Fruit fly (Drosophila melanogaster): ENCODE results near the gene CG6985.

CG6985 gene

DNA sequence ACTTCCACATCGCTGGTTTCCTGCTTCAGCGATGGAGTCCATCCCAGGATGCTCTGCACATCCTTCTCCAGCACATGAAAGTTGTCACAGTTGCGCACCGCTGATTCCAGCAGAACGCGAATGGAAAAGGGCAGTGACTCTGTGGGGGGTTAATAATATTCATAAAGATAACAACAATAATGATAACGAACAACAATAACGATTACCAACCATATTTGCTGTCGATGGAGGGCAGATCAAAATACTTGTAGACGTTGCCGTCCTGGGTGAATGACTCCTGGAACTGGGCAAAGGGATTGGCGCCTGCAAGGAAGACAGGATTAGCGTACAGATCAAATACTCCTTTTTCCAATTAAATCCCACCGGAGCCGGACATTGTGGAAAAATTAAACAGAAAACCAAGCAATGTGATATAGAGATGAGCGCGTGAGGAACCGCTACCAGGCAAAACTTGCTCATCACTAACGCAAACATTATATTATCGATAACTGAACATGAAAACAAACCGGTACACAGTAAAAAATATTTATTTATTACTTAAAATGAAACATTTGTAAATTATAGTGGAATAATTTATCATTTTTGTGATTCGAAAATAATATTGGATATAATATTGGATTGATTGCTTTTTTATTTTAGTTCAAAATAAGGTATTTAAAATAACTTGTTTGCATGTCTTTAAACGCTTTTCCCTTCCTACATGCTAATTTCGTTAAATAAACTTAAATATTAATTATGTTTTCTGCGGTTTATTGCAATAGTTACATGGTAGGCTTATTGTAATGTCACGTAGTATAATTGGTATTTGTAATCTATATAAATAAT lies 16.6 kb upstream of the CG6985 start, which contains the start of gene Irp-1A (continued):
- no peak for TF ChIP-seq maf-S (GFP tag; optimal IDR thresholded peaks at IDR 0.05)
- no peak for TF ChIP-seq danr (GFP tag; IDR thresholded peaks at IDR 0.05)
- TF ChIP-seq CG17912 (GFP tag; optimal IDR thresholded peaks at IDR 0.05): no peak
- peak; percentile 22 for TF ChIP-seq Camta (GFP tag; optimal IDR thresholded peaks at IDR 0.05)
- TF ChIP-seq hkb (optimal IDR thresholded peaks at IDR 0.05): no peak
- peak; percentile 77 for TF ChIP-seq hkb (GFP tag; IDR thresholded peaks at IDR 0.05)
- peak; percentile 18 for TF ChIP-seq CG1792 (GFP tag; optimal IDR thresholded peaks at IDR 0.05)
- TF ChIP-seq chn (GFP tag; optimal IDR thresholded peaks at IDR 0.05): peak; percentile 14
- TF ChIP-seq peb (GFP tag; IDR thresholded peaks at IDR 0.05): peak; percentile 32; the same call in 1 of the 2 replicates
- peak; percentile 67 for TF ChIP-seq run (tag; optimal IDR thresholded peaks at IDR 0.05)
- peak in 1 of 3 experiments; percentile 71 for TF ChIP-seq lola (GFP tag; optimal IDR thresholded peaks at IDR 0.05)
- TF ChIP-seq CG30020 (tag; optimal IDR thresholded peaks at IDR 0.05): peak; percentile 56
- TF ChIP-seq lmd (GFP tag; IDR thresholded peaks at IDR 0.05): peak; percentile 72
- TF ChIP-seq Myb (GFP tag; optimal IDR thresholded peaks at IDR 0.05): peak; percentile 41
- TF ChIP-seq CTCF (GFP tag; optimal IDR thresholded peaks at IDR 0.05): no peak
- TF ChIP-seq D (optimal IDR thresholded peaks at IDR 0.05): no peak
- peak; percentile 33 for TF ChIP-seq D (GFP tag; optimal IDR thresholded peaks at IDR 0.05)
- no peak for TF ChIP-seq yki (optimal IDR thresholded peaks at IDR 0.05)
- peak; percentile 51; the same call in 1 of the 3 replicates for TF ChIP-seq zfh1 (GFP tag; IDR thresholded peaks at IDR 0.05)
- TF ChIP-seq CG3838 (GFP tag; optimal IDR thresholded peaks at IDR 0.05): no peak
- no peak for TF ChIP-seq cg (GFP tag; optimal IDR thresholded peaks at IDR 0.05)
- peak; percentile 76 for TF ChIP-seq HmgZ (tag; optimal IDR thresholded peaks at IDR 0.05)
- TF ChIP-seq slp2 (GFP tag; optimal IDR thresholded peaks at IDR 0.05): no peak
- no peak for TF ChIP-seq Tbp (GFP tag; optimal IDR thresholded peaks at IDR 0.05)
- peak; percentile 71 for TF ChIP-seq CG10209 (GFP tag; optimal IDR thresholded peaks at IDR 0.05)
- peak; percentile 58 for TF ChIP-seq CG6765 (GFP tag; optimal IDR thresholded peaks at IDR 0.05)
- TF ChIP-seq CG18262 (tag; optimal IDR thresholded peaks at IDR 0.05): peak; percentile 85
- no peak for TF ChIP-seq CG11560 (tag; IDR thresholded peaks at IDR 0.05)
- TF ChIP-seq CG6175 (GFP tag; IDR thresholded peaks at IDR 0.05): no peak
- TF ChIP-seq CG32772 (GFP tag; IDR thresholded peaks at IDR 0.05): peak; percentile 64
- TF ChIP-seq pros (GFP tag; optimal IDR thresholded peaks at IDR 0.05): no peak
- TF ChIP-seq Doc2 (GFP tag; IDR thresholded peaks at IDR 0.05): no peak
- no peak for TF ChIP-seq ham (GFP tag; IDR thresholded peaks at IDR 0.05)
- TF ChIP-seq Lhr (GFP tag; optimal IDR thresholded peaks at IDR 0.05): peak; percentile 47
- TF ChIP-seq al (GFP tag; IDR thresholded peaks at IDR 0.05): peak; percentile 43; the same call in 1 of the 2 replicates
- TF ChIP-seq CG10543 (GFP tag; optimal IDR thresholded peaks at IDR 0.05): peak; percentile 42
- no peak for TF ChIP-seq hth (optimal IDR thresholded peaks at IDR 0.05)
- no peak for TF ChIP-seq CG10959 (GFP tag; IDR thresholded peaks at IDR 0.05)
- TF ChIP-seq sqz (GFP tag; optimal IDR thresholded peaks at IDR 0.05): peak; percentile 17
- no peak for TF ChIP-seq CG12744 (GFP tag; optimal IDR thresholded peaks at IDR 0.05)
- TF ChIP-seq dimm (GFP tag; IDR thresholded peaks at IDR 0.05): no peak
- peak; percentile 82 for TF ChIP-seq MBD-R2 (GFP tag; IDR thresholded peaks at IDR 0.05)
- no peak for TF ChIP-seq z (GFP tag; IDR thresholded peaks at IDR 0.05)
- no peak for TF ChIP-seq aop (GFP tag; IDR thresholded peaks at IDR 0.05)
- TF ChIP-seq usp (GFP tag; optimal IDR thresholded peaks at IDR 0.05): no peak
- 0 out of 2 replicates have a peak, but pooled peaks have one; percentile 22 for TF ChIP-seq CG17612 (GFP tag; IDR thresholded peaks at IDR 0.05)
- no peak for TF ChIP-seq otp (GFP tag; IDR thresholded peaks at IDR 0.05)
- no peak for TF ChIP-seq fru (optimal IDR thresholded peaks at IDR 0.05)
- TF ChIP-seq Jarid2 (GFP tag; optimal IDR thresholded peaks at IDR 0.05): no peak
- TF ChIP-seq klu (GFP tag; IDR thresholded peaks at IDR 0.05): peak; percentile 37; the same call in 1 of the 2 replicates
- peak; percentile 57 for TF ChIP-seq zen (tag; optimal IDR thresholded peaks at IDR 0.05)
- TF ChIP-seq Neu2 (GFP tag; optimal IDR thresholded peaks at IDR 0.05; ENCODE audit: borderline replicate concordance): no peak
- TF ChIP-seq wek (GFP tag; optimal IDR thresholded peaks at IDR 0.05): no peak
